Worm (Caenorhabditis elegans) whole organism, midembryonic: Measurements from ENCODE around the gene B0244.7.

Experiments
- klf-2 ChIP-seq: fragments of 200-800 bp; sonication (Bioruptor generic); conservative IDR thresholded peaks from 2 replicates; pipeline ENCODE4 v1.3.6; 2022; ENCODE audit warnings: missing genetic modification reagents, missing genetic modification characterization, missing compliant biosample characterization
- med-1 ChIP-seq: sonication (generic microtip); optimal IDR thresholded peaks from 2 replicates; lab custom pipeline; 2017; ENCODE audit warnings: missing genetic modification characterization, mild to moderate bottlenecking, missing compliant biosample characterization, antibody characterized with exemption, missing genetic modification reagents; ENCODE audit not compliant: insufficient read depth
- ztf-23 ChIP-seq: fragments of 200-800 bp; sonication (Bioruptor generic); IDR thresholded peaks from 2 replicates; pipeline ENCODE4 v1.3.6; 2022; ENCODE audit warnings: missing genetic modification reagents, missing genetic modification characterization, missing compliant biosample characterization

- TF ChIP-seq ztf-23 (GFP tag; lab: Robert Waterston, UW) (no peak), klf-2 (GFP tag; lab: Robert Waterston, UW) (no peak), med-1 (GFP tag; lab: Kevin White, UChicago) (no peak)
Measured at ce11 chrIII:5743084-5743483, 11.8 kb downstream of the B0244.7 start, which contains the start of gene B0244.15.
